Worm (Caenorhabditis elegans) whole organism, mixed stage, embryonic: ENCODE results near the gene T19H12.15.
A peak's percentile ranks its signal among the peaks of the same experiment; 100 is the strongest.

Experiments
- M03D4.4 ChIP-seq: sonication (generic microtip); optimal IDR thresholded peaks from 2 replicates; lab custom pipeline; 2017; ENCODE audit warnings: mild to moderate bottlenecking, missing genetic modification characterization, missing compliant biosample characterization
- bed-3 ChIP-seq: fragments of 200-800 bp; sonication (Bioruptor generic); optimal IDR thresholded peaks from 3 replicates; lab custom pipeline; 2018; ENCODE audit warnings: mild to moderate bottlenecking, missing genetic modification characterization, moderate library complexity, missing compliant biosample characterization
- blmp-1 ChIP-seq: fragments of 150-350 bp; optimal IDR thresholded peaks from 2 replicates; lab custom pipeline; 2014; ENCODE audit warnings: missing biosample characterization, missing genetic modification characterization
- ceh-39 ChIP-seq: fragments of 150-350 bp; optimal IDR thresholded peaks from 2 replicates; lab custom pipeline; 2014; ENCODE audit warnings: missing biosample characterization, missing genetic modification characterization
- ceh-43 ChIP-seq: fragments of 200-800 bp; sonication (Bioruptor generic); optimal IDR thresholded peaks from 2 replicates; lab custom pipeline; 2018; ENCODE audit warnings: mild to moderate bottlenecking, missing genetic modification characterization, moderate library complexity, missing compliant biosample characterization
- ceh-83 ChIP-seq: fragments of 200-800 bp; sonication (Bioruptor generic); optimal IDR thresholded peaks from 2 replicates; lab custom pipeline; 2018; ENCODE audit warnings: mild to moderate bottlenecking, missing genetic modification characterization, missing compliant biosample characterization
- ces-1 ChIP-seq: fragments of 150-350 bp; optimal IDR thresholded peaks from 2 replicates; lab custom pipeline; 2014; ENCODE audit warnings: missing biosample characterization, missing genetic modification reagents, missing genetic modification characterization
- cnd-1 ChIP-seq: fragments of 200-800 bp; sonication (Bioruptor generic); optimal IDR thresholded peaks from 2 replicates; lab custom pipeline; 2018; ENCODE audit warnings: mild to moderate bottlenecking, missing genetic modification characterization, missing compliant biosample characterization
- drap-1 ChIP-seq: fragments of 200-800 bp; sonication (Bioruptor generic); optimal IDR thresholded peaks from 3 replicates; lab custom pipeline; 2018; ENCODE audit warnings: mild to moderate bottlenecking, missing genetic modification characterization, missing compliant biosample characterization
- elt-3 ChIP-seq: fragments of 150-350 bp; optimal IDR thresholded peaks from 2 replicates; lab custom pipeline; 2014; ENCODE audit warnings: missing biosample characterization, missing genetic modification characterization
- flh-1 ChIP-seq: fragments of 200-800 bp; sonication (Bioruptor generic); optimal IDR thresholded peaks from 2 replicates; lab custom pipeline; 2018; ENCODE audit warnings: mild to moderate bottlenecking, missing genetic modification characterization, moderate library complexity, missing compliant biosample characterization
- ham-2 ChIP-seq: fragments of 200-800 bp; sonication (Bioruptor generic); optimal IDR thresholded peaks from 2 replicates; lab custom pipeline; 2018; ENCODE audit warnings: mild to moderate bottlenecking, missing genetic modification characterization, missing compliant biosample characterization
- hlh-1 ChIP-seq: fragments of 150-350 bp; optimal IDR thresholded peaks from 2 replicates; lab custom pipeline; 2014; ENCODE audit warnings: missing biosample characterization, missing genetic modification reagents, missing genetic modification characterization
- lin-13 ChIP-seq: fragments of 150-350 bp; optimal IDR thresholded peaks from 2 replicates; lab custom pipeline; 2014; ENCODE audit warnings: missing biosample characterization, missing genetic modification characterization
- lin-32 ChIP-seq: fragments of 200-800 bp; sonication (Bioruptor generic); optimal IDR thresholded peaks from 2 replicates; lab custom pipeline; 2018; ENCODE audit warnings: mild to moderate bottlenecking, missing genetic modification characterization, missing compliant biosample characterization
- lsy-2 ChIP-seq: fragments of 150-350 bp; optimal IDR thresholded peaks from 2 replicates; lab custom pipeline; 2014; ENCODE audit warnings: missing biosample characterization, missing genetic modification characterization
- mab-5 ChIP-seq: fragments of 150-350 bp; optimal IDR thresholded peaks from 2 replicates; lab custom pipeline; 2014; ENCODE audit warnings: missing biosample characterization, missing genetic modification characterization
- mls-2 ChIP-seq: sonication (generic microtip); optimal IDR thresholded peaks from 2 replicates; lab custom pipeline; 2016; ENCODE audit warnings: mild to moderate bottlenecking, missing genetic modification characterization, moderate library complexity, missing compliant biosample characterization
- nhr-2 ChIP-seq: fragments of 150-350 bp; optimal IDR thresholded peaks from 2 replicates; lab custom pipeline; 2014; ENCODE audit warnings: missing biosample characterization, missing genetic modification characterization
- nhr-237 ChIP-seq: fragments of 150-350 bp; optimal IDR thresholded peaks from 2 replicates; lab custom pipeline; 2014; ENCODE audit warnings: missing biosample characterization, missing genetic modification characterization
- nhr-28 ChIP-seq: fragments of 150-350 bp; optimal IDR thresholded peaks from 2 replicates; lab custom pipeline; 2014; ENCODE audit warnings: missing biosample characterization, missing genetic modification characterization
- nhr-76 ChIP-seq: sonication (generic microtip); optimal IDR thresholded peaks from 2 replicates; lab custom pipeline; 2017; ENCODE audit warnings: missing biosample characterization, missing genetic modification characterization
- pha-4 ChIP-seq: fragments of 150-350 bp; optimal IDR thresholded peaks from 2 replicates; lab custom pipeline; 2018; ENCODE audit warnings: missing biosample characterization, missing genetic modification reagents, missing genetic modification characterization
- sem-2 ChIP-seq: fragments of 200-800 bp; sonication (Bioruptor generic); optimal IDR thresholded peaks from 2 replicates; lab custom pipeline; 2018; ENCODE audit warnings: mild to moderate bottlenecking, missing genetic modification characterization, missing compliant biosample characterization
- snpc-4 ChIP-seq: fragments of 150-350 bp; optimal IDR thresholded peaks from 2 replicates; lab custom pipeline; 2014; ENCODE audit warnings: missing biosample characterization, missing genetic modification characterization
- sptf-1 ChIP-seq: sonication (generic microtip); optimal IDR thresholded peaks from 2 replicates; lab custom pipeline; 2017; ENCODE audit warnings: mild to moderate bottlenecking, missing genetic modification characterization, moderate library complexity, missing compliant biosample characterization
- tbx-8 ChIP-seq: fragments of 200-800 bp; sonication (Bioruptor generic); optimal IDR thresholded peaks from 2 replicates; lab custom pipeline; 2018; ENCODE audit warnings: mild to moderate bottlenecking, missing genetic modification characterization, moderate library complexity, missing compliant biosample characterization
- unc-120 ChIP-seq: sonication (generic microtip); optimal IDR thresholded peaks from 2 replicates; lab custom pipeline; 2017; ENCODE audit warnings: missing genetic modification characterization, missing compliant biosample characterization; ENCODE audit not compliant: poor library complexity, severe bottlenecking
- unc-39 ChIP-seq: fragments of 150-350 bp; optimal IDR thresholded peaks from 2 replicates; lab custom pipeline; 2014; ENCODE audit warnings: missing biosample characterization, missing genetic modification characterization
- unc-62 ChIP-seq: fragments of 150-350 bp; optimal IDR thresholded peaks from 2 replicates; lab custom pipeline; 2014; ENCODE audit warnings: missing biosample characterization, missing genetic modification reagents, missing genetic modification characterization
- zip-8 ChIP-seq: fragments of 150-350 bp; optimal IDR thresholded peaks from 2 replicates; lab custom pipeline; 2014; ENCODE audit warnings: missing biosample characterization, missing genetic modification characterization

The T19H12.15 gene

ce11 chrV:4851138-4851537 is 28.0 kb downstream of the T19H12.15 start, which contains the start of gene nex-4:
Gene nex-4, plus strand, starts transcription at chrV:4851438.
- no peak for TF ChIP-seq elt-3 (tag; lab: Kevin White, UChicago)
- TF ChIP-seq, all 35 proteins: peak for 0

DNA sequence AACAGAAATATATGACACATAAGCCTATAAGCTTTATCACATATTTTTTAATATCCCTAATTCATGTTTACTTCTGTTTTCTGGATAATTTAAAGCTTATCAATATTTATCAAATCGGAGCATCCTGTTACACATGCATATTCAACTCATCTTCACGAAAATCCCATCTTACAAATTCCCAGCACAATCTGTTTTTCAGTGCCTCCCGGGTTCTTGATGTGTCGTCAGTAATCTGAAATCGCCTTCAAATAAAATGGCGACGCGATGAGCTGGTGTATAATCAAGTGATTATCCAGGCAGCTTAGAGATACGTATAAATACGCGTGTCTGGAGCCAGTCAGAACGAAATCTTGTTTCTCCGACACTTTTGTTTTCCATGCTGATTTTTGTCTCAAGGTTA is 28.7 kb downstream of the T19H12.15 start:
- TF ChIP-seq ces-1 (GFP tag; lab: Kevin White, UChicago) (no peak), ceh-83 (GFP tag; lab: Kevin White, UChicago) (no peak), drap-1 (GFP tag; lab: Kevin White, UChicago) (no peak), mab-5 (tag; lab: Kevin White, UChicago) (no peak), flh-1 (GFP tag; lab: Kevin White, UChicago) (no peak), nhr-2 (tag; lab: Kevin White, UChicago) (no peak), mls-2 (tag; lab: Kevin White, UChicago) (no peak), unc-62 (GFP tag; lab: Kevin White, UChicago) (no peak), nhr-237 (tag; lab: Kevin White, UChicago) (no peak), ceh-39 (tag; lab: Kevin White, UChicago) (no peak), hlh-1 (tag; lab: Kevin White, UChicago) (no peak), zip-8 (tag; lab: Kevin White, UChicago) (no peak), ham-2 (GFP tag; lab: Kevin White, UChicago) (no peak)
- TF ChIP-seq, all 35 proteins: peak for 0

DNA sequence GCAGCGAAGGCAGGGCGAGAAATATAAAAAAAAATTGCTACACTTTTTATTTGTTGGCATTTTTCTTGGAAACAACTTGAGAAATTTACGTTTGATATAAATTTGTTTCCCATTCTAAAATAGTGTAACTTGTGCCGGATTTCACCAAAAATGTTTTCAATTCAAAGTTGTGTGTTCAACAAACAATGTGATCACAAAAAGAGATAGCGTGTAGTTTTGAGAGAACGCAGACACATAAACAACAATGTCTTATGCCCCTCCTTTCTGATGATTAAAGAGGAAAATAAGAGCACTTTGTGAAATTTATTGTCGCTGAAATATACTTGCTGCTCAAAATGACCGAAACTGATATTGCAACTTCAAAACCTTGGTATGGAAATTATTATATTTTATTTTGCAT is 31.7 kb downstream of the T19H12.15 start, which contains the start of gene abhd-5.1:
Gene abhd-5.1, plus strand, starts transcription at position 230 of the 400 bp plus-strand sequence.
- no peak for TF ChIP-seq sptf-1
- TF ChIP-seq hlh-1 (tag; lab: Kevin White, UChicago), result no peak
- no peak for TF ChIP-seq M03D4.4
- no peak for TF ChIP-seq mls-2 (tag; lab: Kevin White, UChicago)
- no peak for TF ChIP-seq blmp-1 (tag; lab: Kevin White, UChicago)
- no peak for TF ChIP-seq bed-3 (GFP tag; lab: Kevin White, UChicago)
- no peak for TF ChIP-seq unc-62 (GFP tag; lab: Kevin White, UChicago)
- no peak for TF ChIP-seq lsy-2 (tag; lab: Kevin White, UChicago)
- TF ChIP-seq, all 35 proteins: peak for 0

DNA sequence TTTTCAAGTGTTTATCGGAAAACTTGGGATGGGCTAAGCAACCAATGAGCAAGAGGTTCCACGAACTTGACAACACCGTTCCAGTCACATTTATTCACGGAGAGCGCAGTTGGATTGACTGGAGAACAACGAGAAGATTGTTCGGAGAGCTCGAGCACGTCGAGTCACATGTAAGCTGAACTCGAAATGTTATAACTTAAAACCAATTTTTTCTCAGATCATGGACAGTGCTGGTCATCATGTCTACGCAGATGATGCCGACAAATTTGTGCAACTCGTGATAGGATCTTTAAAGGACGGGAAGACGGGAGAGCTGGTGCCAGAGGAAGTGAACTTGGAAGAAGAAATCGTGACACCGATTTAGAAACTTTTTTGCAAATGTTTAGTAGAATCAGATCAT is 32.6 kb downstream of the T19H12.15 start:
- TF ChIP-seq zip-8 (tag; lab: Kevin White, UChicago), result no peak
- TF ChIP-seq ceh-39 (tag; lab: Kevin White, UChicago), result no peak
- TF ChIP-seq lsy-2 (tag; lab: Kevin White, UChicago), result no peak
- TF ChIP-seq pha-4 (tag; lab: Kevin White, UChicago), result no peak
- no peak for TF ChIP-seq flh-1 (GFP tag; lab: Kevin White, UChicago)
- TF ChIP-seq mls-2 (tag; lab: Kevin White, UChicago), result no peak
- TF ChIP-seq mab-5 (tag; lab: Kevin White, UChicago), result no peak
- no peak for TF ChIP-seq nhr-237 (tag; lab: Kevin White, UChicago)
- TF ChIP-seq bed-3 (GFP tag; lab: Kevin White, UChicago), result no peak
- TF ChIP-seq unc-62 (GFP tag; lab: Kevin White, UChicago), result no peak
- no peak for TF ChIP-seq snpc-4 (tag; lab: Kevin White, UChicago)
- no peak for TF ChIP-seq blmp-1 (tag; lab: Kevin White, UChicago)
- TF ChIP-seq nhr-28, result no peak

DNA sequence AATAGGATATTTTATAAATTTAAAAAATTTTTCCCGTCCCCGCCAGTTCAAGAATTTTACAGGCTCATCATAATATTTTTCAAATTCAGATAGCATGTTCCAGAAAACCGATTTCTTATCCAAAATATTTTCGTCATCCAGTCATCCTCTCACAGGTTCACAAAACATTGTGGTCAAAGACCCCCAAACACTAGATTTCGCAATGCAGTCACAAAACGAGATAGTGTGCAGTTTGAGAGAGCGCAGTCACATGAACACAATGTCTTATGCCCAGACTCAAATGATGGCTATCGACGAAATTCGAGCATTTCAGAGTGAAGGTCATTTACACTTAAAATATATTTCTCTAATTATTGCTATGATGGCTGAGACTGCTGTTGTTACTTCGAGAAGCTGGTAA is 34.6 kb downstream of the T19H12.15 start, which contains the start of gene abhd-5.2:
Gene abhd-5.2, plus strand, starts transcription at position 95 of the 400 bp plus-strand sequence.
- TF ChIP-seq unc-120 (tag; lab: Kevin White, UChicago) (no peak), ces-1 (GFP tag; lab: Kevin White, UChicago) (peak; percentile 37)

ce11 chrV:4842544-4842943 is 36.6 kb downstream of the T19H12.15 start, which contains the start of the genes cwp-2 and cwp-3:
Gene cwp-2, minus strand, starts transcription at chrV:4842644.
Gene cwp-3, plus strand, starts transcription at chrV:4842836.
- TF ChIP-seq unc-39 (tag; lab: Kevin White, UChicago), result no peak
- TF ChIP-seq nhr-237 (tag; lab: Kevin White, UChicago), result no peak
- no peak for TF ChIP-seq ceh-43 (GFP tag; lab: Kevin White, UChicago)
- TF ChIP-seq nhr-28, result no peak
- no peak for TF ChIP-seq sem-2 (GFP tag; lab: Kevin White, UChicago)
- TF ChIP-seq elt-3 (tag; lab: Kevin White, UChicago), result no peak
- no peak for TF ChIP-seq mls-2 (tag; lab: Kevin White, UChicago)
- no peak for TF ChIP-seq nhr-76
- TF ChIP-seq zip-8 (tag; lab: Kevin White, UChicago), result no peak
- no peak for TF ChIP-seq ceh-39 (tag; lab: Kevin White, UChicago)
- TF ChIP-seq nhr-2 (tag; lab: Kevin White, UChicago), result no peak
- no peak for TF ChIP-seq cnd-1 (tag; lab: Kevin White, UChicago)
- TF ChIP-seq flh-1 (GFP tag; lab: Kevin White, UChicago), result no peak
- no peak for TF ChIP-seq lin-32 (GFP tag; lab: Kevin White, UChicago)
- TF ChIP-seq lin-13 (tag; lab: Kevin White, UChicago), result no peak
- no peak for TF ChIP-seq tbx-8 (GFP tag; lab: Kevin White, UChicago)
